Worm (Caenorhabditis elegans) whole organism, L4/young adult: ENCODE results near the gene ZK470.6.

Experiments used
- dao-5 ChIP-seq: sonication (generic microtip); optimal IDR thresholded peaks from 2 replicates; lab custom pipeline; 2016; ENCODE audit warnings: missing genotype, missing genetic modification characterization, moderate library complexity, missing compliant biosample characterization
- him-1 ChIP-seq: sonication (generic microtip); optimal IDR thresholded peaks from 2 replicates; lab custom pipeline; 2016; ENCODE audit warnings: missing genotype, missing genetic modification reagents, missing genetic modification characterization, missing compliant biosample characterization

DNA sequence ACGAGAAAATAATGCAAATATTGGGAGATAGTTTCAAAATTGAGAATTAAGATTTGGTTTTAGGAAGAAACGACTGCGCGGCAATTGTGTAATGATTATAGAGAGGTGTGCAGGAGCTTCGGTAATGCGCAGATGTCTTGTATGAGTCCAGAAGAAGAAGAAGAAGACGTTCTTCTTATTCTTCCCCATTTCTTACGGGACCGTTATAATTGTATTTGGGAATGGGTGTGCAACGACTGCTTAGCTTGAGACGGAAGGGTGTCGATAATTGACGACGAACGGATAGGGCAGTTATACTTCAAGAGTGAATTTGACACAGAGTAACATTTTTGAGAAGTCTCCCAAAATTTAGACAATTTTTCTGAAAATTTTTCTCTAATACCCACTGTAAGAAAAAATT is 48.6 kb downstream of the ZK470.6 start:
- no peak for TF ChIP-seq him-1 (tag; lab: Kevin White, UChicago)
- no peak for TF ChIP-seq dao-5 (tag; lab: Kevin White, UChicago)
